Fruit fly (Drosophila melanogaster) whole organism, pupa: ENCODE data around the gene wrm2.
A peak's percentile ranks its signal among the peaks of the same experiment; 100 is the strongest.

Experiments
- CG17806 ChIP-seq: fragments of 200-800 bp; sonication (Bioruptor generic); optimal IDR thresholded peaks from 2 replicates; lab custom pipeline; 2018; ENCODE audit warnings: missing biosample characterization, mild to moderate bottlenecking, missing genetic modification characterization, moderate library complexity
- Pif1B ChIP-seq: fragments of 200-800 bp; sonication (Bioruptor generic); optimal IDR thresholded peaks from 3 replicates; lab custom pipeline; 2016; ENCODE audit warnings: missing biosample characterization, missing genetic modification characterization
- gl ChIP-seq: fragments of 200-800 bp; sonication (Bioruptor generic); optimal IDR thresholded peaks from 2 replicates; lab custom pipeline; 2018; ENCODE audit warnings: missing biosample characterization, mild to moderate bottlenecking, missing genetic modification characterization

DNA sequence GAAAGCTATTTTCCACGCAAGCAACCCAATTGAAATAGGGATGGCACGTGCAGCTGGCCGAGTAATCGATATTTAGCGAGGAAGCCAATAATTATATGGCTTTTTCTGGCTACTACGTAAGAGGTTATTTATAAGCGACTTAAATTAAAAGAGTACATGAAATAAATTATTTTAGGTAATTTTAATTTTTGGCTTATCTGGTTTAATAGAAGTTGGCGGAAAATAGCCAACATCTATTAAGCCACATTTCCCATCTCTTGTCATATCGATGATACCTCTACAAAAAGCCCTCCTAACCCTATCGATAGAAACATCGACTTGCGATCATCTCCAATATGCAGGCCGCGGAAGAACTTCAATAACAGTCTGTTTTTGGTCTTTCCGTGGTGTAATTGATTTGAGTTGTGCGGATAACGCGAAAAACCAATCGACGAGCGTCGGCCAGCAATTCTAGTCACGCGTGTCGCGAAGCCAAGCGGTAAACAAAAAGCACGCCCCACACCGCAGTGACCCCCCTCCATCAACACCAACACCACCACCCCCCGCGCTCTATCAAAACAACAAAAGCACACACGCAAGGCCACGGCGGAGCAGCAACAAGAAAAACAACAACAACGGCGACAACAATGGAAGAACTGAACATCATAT, 13.1 kb upstream of the wrm2 start, which contains the start of the genes Srp19 and qm:
- TF ChIP-seq CG17806 (tag; lab: Kevin White, UChicago), result no peak
- peak; percentile 20 for TF ChIP-seq gl (tag; lab: Kevin White, UChicago)
- no peak for TF ChIP-seq Pif1B (GFP tag; lab: Kevin White, UChicago)
